Fruit fly (Drosophila melanogaster) whole organism, embryonic: ENCODE measurements around the gene CG18281.

Source experiments
- CG10431 ChIP-seq: fragments of 200-800 bp; sonication (Bioruptor generic); optimal IDR thresholded peaks from 3 replicates; lab custom pipeline; 2018; ENCODE audit warnings: missing biosample characterization, mild to moderate bottlenecking, missing genetic modification characterization
- CG11504 ChIP-seq: fragments of 200-800 bp; sonication (Bioruptor generic); optimal IDR thresholded peaks from 3 replicates; lab custom pipeline; 2019; ENCODE audit warnings: missing biosample characterization, mild to moderate bottlenecking, missing genetic modification characterization, moderate library complexity
- CG12236 ChIP-seq: fragments of 200-800 bp; sonication (Bioruptor generic); optimal IDR thresholded peaks from 2 replicates; lab custom pipeline; 2016; ENCODE audit warnings: missing biosample characterization, missing genetic modification characterization
- CG12299 ChIP-seq: fragments of 200-800 bp; sonication (Bioruptor generic); optimal IDR thresholded peaks from 2 replicates; lab custom pipeline; 2018; ENCODE audit warnings: missing biosample characterization, mild to moderate bottlenecking, missing genetic modification characterization
- CG1233 ChIP-seq: fragments of 200-800 bp; sonication (Bioruptor generic); optimal IDR thresholded peaks from 4 replicates; lab custom pipeline; 2018; ENCODE audit warnings: missing biosample characterization, mild to moderate bottlenecking, missing genetic modification characterization
- CG13894 ChIP-seq: fragments of 200-800 bp; sonication (Bioruptor generic); optimal IDR thresholded peaks from 3 replicates; lab custom pipeline; 2018; ENCODE audit warnings: missing biosample characterization, mild to moderate bottlenecking, missing genetic modification characterization, moderate library complexity
- CG14667 ChIP-seq: fragments of 200-800 bp; sonication (Bioruptor generic); IDR thresholded peaks from 2 replicates; pipeline ENCODE4 v1.3.6; 2022; ENCODE audit warnings: missing biosample characterization, missing genetic modification characterization
- CG15011 ChIP-seq: fragments of 200-800 bp; sonication (Bioruptor generic); optimal IDR thresholded peaks from 3 replicates; lab custom pipeline; 2018; ENCODE audit warnings: missing biosample characterization, mild to moderate bottlenecking, missing genetic modification characterization
- CG15479 ChIP-seq: fragments of 200-800 bp; sonication (Bioruptor generic); optimal IDR thresholded peaks from 3 replicates; lab custom pipeline; 2019; ENCODE audit warnings: missing biosample characterization, mild to moderate bottlenecking, missing genetic modification characterization, moderate library complexity
- CG15601 ChIP-seq: fragments of 200-800 bp; sonication (Bioruptor generic); optimal IDR thresholded peaks from 3 replicates; lab custom pipeline; 2019; ENCODE audit warnings: missing biosample characterization, mild to moderate bottlenecking, missing genetic modification characterization, moderate library complexity
- CG16815 ChIP-seq: fragments of 200-800 bp; sonication (Bioruptor generic); optimal IDR thresholded peaks from 3 replicates; lab custom pipeline; 2017; ENCODE audit warnings: missing biosample characterization, mild to moderate bottlenecking, missing genetic modification characterization
- CG31224 ChIP-seq: fragments of 200-800 bp; sonication (Bioruptor generic); IDR thresholded peaks from 2 replicates; pipeline ENCODE4 v1.3.6; 2022; ENCODE audit warnings: missing biosample characterization, missing genetic modification characterization
- CG32767 ChIP-seq: fragments of 200-800 bp; sonication (Bioruptor generic); IDR thresholded peaks from 2 replicates; pipeline ENCODE4 v1.3.6; 2022; ENCODE audit warnings: missing biosample characterization, missing genetic modification characterization
- CG3407 ChIP-seq: fragments of 200-800 bp; sonication (Bioruptor generic); optimal IDR thresholded peaks from 2 replicates; lab custom pipeline; 2018; ENCODE audit warnings: missing biosample characterization, mild to moderate bottlenecking, missing genetic modification characterization
- CG3847 ChIP-seq: fragments of 200-800 bp; sonication (Bioruptor generic); IDR thresholded peaks from 2 replicates; pipeline ENCODE4 v1.3.6; 2022; ENCODE audit warnings: missing biosample characterization, missing genetic modification characterization
- CG3995 ChIP-seq: fragments of 200-800 bp; sonication (Bioruptor generic); optimal IDR thresholded peaks from 3 replicates; lab custom pipeline; 2016; ENCODE audit warnings: missing biosample characterization, missing genetic modification characterization
- CG6254 ChIP-seq: fragments of 200-800 bp; sonication (Bioruptor generic); optimal IDR thresholded peaks from 3 replicates; lab custom pipeline; 2017; ENCODE audit warnings: mild to moderate bottlenecking, missing biosample characterization, missing genetic modification reagents, missing genetic modification characterization
- CG7745 ChIP-seq: fragments of 200-800 bp; sonication (Bioruptor generic); optimal IDR thresholded peaks from 2 replicates; lab custom pipeline; 2018; ENCODE audit warnings: missing biosample characterization, mild to moderate bottlenecking, missing genetic modification characterization, moderate library complexity
- CG7963 ChIP-seq: fragments of 200-800 bp; sonication (Bioruptor generic); IDR thresholded peaks from 3 replicates; pipeline ENCODE4 v1.3.6; 2022; ENCODE audit warnings: missing biosample characterization, missing genetic modification characterization; ENCODE audit not compliant: partially characterized antibody
- CG7987 ChIP-seq: fragments of 200-800 bp; sonication (Bioruptor generic); optimal IDR thresholded peaks from 2 replicates; lab custom pipeline; 2018; ENCODE audit warnings: missing biosample characterization, mild to moderate bottlenecking, missing genetic modification characterization, moderate library complexity
- Dad ChIP-seq: fragments of 200-800 bp; sonication (Bioruptor generic); optimal IDR thresholded peaks from 3 replicates; lab custom pipeline; 2016; ENCODE audit warnings: missing biosample characterization, missing genetic modification characterization
- Doc3 ChIP-seq: fragments of 200-800 bp; sonication (Bioruptor generic); IDR thresholded peaks from 3 replicates; pipeline ENCODE4 v1.3.6; 2022; ENCODE audit warnings: missing biosample characterization, missing genetic modification characterization; ENCODE audit not compliant: partially characterized antibody
- Ets97D ChIP-seq: fragments of 200-800 bp; sonication (Bioruptor generic); optimal IDR thresholded peaks from 3 replicates; lab custom pipeline; 2016; ENCODE audit warnings: missing biosample characterization, missing genetic modification characterization
- Gug ChIP-seq: fragments of 200-800 bp; sonication (Bioruptor generic); IDR thresholded peaks from 4 replicates; pipeline ENCODE4 v1.3.6; 2022; ENCODE audit warnings: missing biosample characterization, missing genetic modification characterization
- Hey ChIP-seq: fragments of 200-800 bp; sonication (Bioruptor generic); optimal IDR thresholded peaks from 3 replicates; lab custom pipeline; 2018; ENCODE audit warnings: missing biosample characterization, mild to moderate bottlenecking, missing genetic modification characterization
- Hmr ChIP-seq: fragments of 200-800 bp; sonication (Bioruptor generic); optimal IDR thresholded peaks from 3 replicates; lab custom pipeline; 2017; ENCODE audit warnings: mild to moderate bottlenecking, missing biosample characterization, missing genetic modification reagents, missing genetic modification characterization
- Meics ChIP-seq: fragments of 200-800 bp; sonication (Bioruptor generic); optimal IDR thresholded peaks from 2 replicates; lab custom pipeline; 2017; ENCODE audit warnings: missing biosample characterization, mild to moderate bottlenecking, missing genetic modification characterization
- Myb ChIP-seq: fragments of 200-800 bp; sonication (Bioruptor generic); optimal IDR thresholded peaks from 2 replicates; lab custom pipeline; 2016; ENCODE audit warnings: missing biosample characterization, missing genetic modification characterization
- NfI ChIP-seq: fragments of 200-800 bp; sonication (Bioruptor generic); optimal IDR thresholded peaks from 3 replicates; lab custom pipeline; 2018; ENCODE audit warnings: missing biosample characterization, mild to moderate bottlenecking, missing genetic modification characterization, moderate library complexity
- Oli ChIP-seq: fragments of 200-800 bp; sonication (Bioruptor generic); optimal IDR thresholded peaks from 2 replicates; lab custom pipeline; 2018; ENCODE audit warnings: missing biosample characterization, mild to moderate bottlenecking, missing genetic modification characterization, moderate library complexity
- Rfx ChIP-seq: fragments of 200-800 bp; sonication (Bioruptor generic); IDR thresholded peaks from 2 replicates; pipeline ENCODE4 v1.3.6; 2022; ENCODE audit warnings: missing biosample characterization, missing genetic modification characterization
- Sry-β ChIP-seq: fragments of 200-800 bp; sonication (Bioruptor generic); optimal IDR thresholded peaks from 2 replicates; lab custom pipeline; 2018; ENCODE audit warnings: missing biosample characterization, mild to moderate bottlenecking, missing genetic modification characterization, moderate library complexity
- Stat92E ChIP-seq, 3 experiments: fragments of >200 bp in 2 of 3; fragments of 200-800 bp in 1 of 3; sonication (Bioruptor generic) in 1 of 3; optimal IDR thresholded peaks; 2 replicates each; lab custom pipeline; 2017 to 2019; ENCODE audit warnings: missing biosample characterization in 3 of 3, missing genetic modification characterization in 3 of 3, mild to moderate bottlenecking in 1 of 3, moderate library complexity in 1 of 3
- btn ChIP-seq: fragments of 200-800 bp; sonication (Bioruptor generic); optimal IDR thresholded peaks from 2 replicates; lab custom pipeline; 2016; ENCODE audit warnings: missing biosample characterization, missing genetic modification characterization
- danr ChIP-seq: fragments of 200-800 bp; sonication (Bioruptor generic); IDR thresholded peaks from 2 replicates; pipeline ENCODE4 v1.3.6; 2022; ENCODE audit warnings: missing biosample characterization, missing genetic modification characterization
- dmrt99B ChIP-seq: fragments of 200-800 bp; sonication (Bioruptor generic); optimal IDR thresholded peaks from 2 replicates; lab custom pipeline; 2018; ENCODE audit warnings: missing biosample characterization, mild to moderate bottlenecking, missing genetic modification characterization, moderate library complexity
- eyg ChIP-seq: fragments of 200-800 bp; sonication (Bioruptor generic); optimal IDR thresholded peaks from 3 replicates; lab custom pipeline; 2016; ENCODE audit warnings: missing biosample characterization, missing genetic modification characterization
- kah ChIP-seq: fragments of 200-800 bp; sonication (Bioruptor generic); optimal IDR thresholded peaks from 2 replicates; lab custom pipeline; 2018; ENCODE audit warnings: missing biosample characterization, mild to moderate bottlenecking, missing genetic modification characterization
- lov ChIP-seq, 2 experiments: fragments of 200-800 bp in 1 of 2; fragments of >200 bp in 1 of 2; sonication (Bioruptor generic) in 1 of 2; IDR thresholded peaks in 1 of 2; optimal IDR thresholded peaks in 1 of 2; 2 replicates in 1 of 2; 3 replicates in 1 of 2; pipeline versions ENCODE4 v1.3.6 to Lab custom; 2017 to 2022; ENCODE audit warnings: missing biosample characterization in 1 of 2, missing genetic modification characterization in 1 of 2
- maf-S ChIP-seq: fragments of 200-800 bp; sonication (Bioruptor generic); optimal IDR thresholded peaks from 2 replicates; lab custom pipeline; 2016; ENCODE audit warnings: missing biosample characterization, missing genetic modification characterization
- onecut ChIP-seq: fragments of 200-800 bp; sonication (Bioruptor generic); IDR thresholded peaks from 2 replicates; pipeline ENCODE4 v1.3.6; 2022; ENCODE audit warnings: missing biosample characterization, missing genetic modification characterization
- otp ChIP-seq: fragments of 200-800 bp; sonication (Bioruptor generic); IDR thresholded peaks from 3 replicates; pipeline ENCODE4, ENCODE4 v1.3.6; 2022; ENCODE audit warnings: missing biosample characterization, missing genetic modification characterization
- prd ChIP-seq, 3 experiments: fragments of >200 bp in 2 of 3; fragments of 200-800 bp in 1 of 3; sonication (Bioruptor generic) in 1 of 3; optimal IDR thresholded peaks in 2 of 3; IDR thresholded peaks in 1 of 3; 2 replicates in 2 of 3; 3 replicates in 1 of 3; pipeline versions ENCODE4 v1.3.6 to Lab custom; 2017 to 2022; ENCODE audit warnings: missing biosample characterization in 1 of 3, missing genetic modification characterization in 1 of 3
- ssp ChIP-seq: fragments of 200-800 bp; sonication (Bioruptor generic); IDR thresholded peaks from 2 replicates; pipeline ENCODE4 v1.3.6; 2022; ENCODE audit warnings: missing biosample characterization, missing genetic modification characterization
- stwl ChIP-seq: fragments of 200-800 bp; sonication (Bioruptor generic); optimal IDR thresholded peaks from 3 replicates; lab custom pipeline; 2018; ENCODE audit warnings: missing biosample characterization, mild to moderate bottlenecking, missing genetic modification characterization, moderate library complexity
- trh ChIP-seq: fragments of 200-800 bp; sonication (Bioruptor generic); optimal IDR thresholded peaks from 2 replicates; lab custom pipeline; 2016; ENCODE audit warnings: missing biosample characterization, missing genetic modification characterization
- twi ChIP-seq: fragments of 200-800 bp; optimal IDR thresholded peaks from 2 replicates; lab custom pipeline; 2019; ENCODE audit warnings: missing biosample characterization, mild to moderate bottlenecking, missing genetic modification characterization, moderate library complexity
- usp ChIP-seq: fragments of >200 bp; optimal IDR thresholded peaks from 2 replicates; lab custom pipeline; 2017; ENCODE audit warnings: missing biosample characterization, missing genetic modification characterization
- yki ChIP-seq: fragments of >200 bp; optimal IDR thresholded peaks from 3 replicates; lab custom pipeline; 2018
- zen2 ChIP-seq: fragments of 200-800 bp; sonication (Bioruptor generic); IDR thresholded peaks from 3 replicates; pipeline ENCODE4 v1.3.6; 2022; ENCODE audit warnings: missing biosample characterization, missing genetic modification characterization; ENCODE audit not compliant: partially characterized antibody

Gene CG18281

dm6 chr3L:20474789-20475208 is 24.8 kb upstream of the CG18281 start (continued):
- TF ChIP-seq dmrt99B (tag; lab: Kevin White, UChicago) = peak; percentile 84
- TF ChIP-seq CG13894 = peak; percentile 91
- TF ChIP-seq maf-S = peak; percentile 78
- peak; percentile 75 for TF ChIP-seq CG12299
- no peak for TF ChIP-seq ssp
- peak; percentile 92 for TF ChIP-seq Hmr
- peak; percentile 96 for TF ChIP-seq Gug (GFP tag; lab: Robert Waterston, UW)
- peak; percentile 19 for TF ChIP-seq btn (GFP tag; lab: Kevin White, UChicago)
- TF ChIP-seq eyg (GFP tag; lab: Kevin White, UChicago) = peak; percentile 66
- no peak for TF ChIP-seq CG31224
- no peak for TF ChIP-seq lov (optimal IDR thresholded peaks at IDR 0.05; lab: Kevin White, UChicago)
- TF ChIP-seq lov (GFP tag; IDR thresholded peaks at IDR 0.05; lab: Robert Waterston, UW) = no peak
- peak; percentile 37 for TF ChIP-seq Hey (tag; lab: Kevin White, UChicago)
- no peak for TF ChIP-seq danr (GFP tag; lab: Robert Waterston, UW)
- TF ChIP-seq CG7987 (GFP tag; lab: Kevin White, UChicago) = peak; percentile 91
- no peak for TF ChIP-seq prd (optimal IDR thresholded peaks at IDR 0.05; lab: Kevin White, UChicago)
- no peak for TF ChIP-seq prd (GFP tag; IDR thresholded peaks at IDR 0.05; lab: Robert Waterston, UW)
- peak; percentile 74 for TF ChIP-seq CG15011 (GFP tag; lab: Kevin White, UChicago)
- TF ChIP-seq CG3995 (GFP tag; lab: Kevin White, UChicago) = peak; percentile 37
- TF ChIP-seq Meics (GFP tag; lab: Kevin White, UChicago) = peak; percentile 90
- TF ChIP-seq trh (GFP tag; lab: Kevin White, UChicago) = peak; percentile 84
- no peak for TF ChIP-seq CG32767
- TF ChIP-seq zen2 (GFP tag; lab: Robert Waterston, UW) = no peak
- peak; percentile 78 for TF ChIP-seq Dad
- TF ChIP-seq Oli = peak; percentile 66
- peak; percentile 71 for TF ChIP-seq twi
- peak; percentile 77 for TF ChIP-seq CG16815 (GFP tag; lab: Kevin White, UChicago)
- TF ChIP-seq CG1233 (GFP tag; lab: Kevin White, UChicago) = peak; percentile 84
- TF ChIP-seq Myb (GFP tag; lab: Kevin White, UChicago) = peak; percentile 76
- peak; percentile 68 for TF ChIP-seq CG12236 (GFP tag; lab: Kevin White, UChicago)
- TF ChIP-seq CG10431 (GFP tag; lab: Kevin White, UChicago) = peak; percentile 33
- no peak for TF ChIP-seq Sry-β (GFP tag; lab: Kevin White, UChicago)
- TF ChIP-seq CG15601 (tag; lab: Kevin White, UChicago) = peak; percentile 72
- peak; percentile 98 for TF ChIP-seq kah
- no peak for TF ChIP-seq CG14667 (GFP tag; lab: Robert Waterston, UW)
- no peak for TF ChIP-seq Doc3 (GFP tag; lab: Robert Waterston, UW)
- no peak for TF ChIP-seq yki
- peak; percentile 85 for TF ChIP-seq Ets97D (GFP tag; lab: Kevin White, UChicago)
- no peak for TF ChIP-seq CG7745 (tag; lab: Kevin White, UChicago)
- peak; percentile 59 for TF ChIP-seq CG6254 (GFP tag; lab: Kevin White, UChicago)
- peak; percentile 90 for TF ChIP-seq NfI (GFP tag; lab: Kevin White, UChicago)
- peak; percentile 73 for TF ChIP-seq onecut (GFP tag; lab: Robert Waterston, UW)
- TF ChIP-seq CG7963 (GFP tag; lab: Robert Waterston, UW) = no peak
- peak; percentile 68 for TF ChIP-seq CG3407
- no peak for TF ChIP-seq otp (GFP tag; lab: Robert Waterston, UW)
- no peak for TF ChIP-seq CG3847 (GFP tag; lab: Robert Waterston, UW)
- no peak for TF ChIP-seq Rfx
- TF ChIP-seq usp (GFP tag; lab: Kevin White, UChicago) = no peak
- no peak for TF ChIP-seq CG15479 (GFP tag; lab: Kevin White, UChicago)
- peak; percentile 88 for TF ChIP-seq CG11504 (tag; lab: Kevin White, UChicago)
- TF ChIP-seq stwl = peak; percentile 72
- TF ChIP-seq Stat92E (GFP tag; optimal IDR thresholded peaks at IDR 0.05; lab: Kevin White, UChicago) = no peak
